Fruit fly (Drosophila melanogaster): ENCODE results near the gene HGTX.

Gene HGTX

dm6 chr3L:14569620-14570537 lies 29.5 kb downstream of the HGTX start (continued):
- no peak for TF ChIP-seq Xrp1 (GFP tag; IDR thresholded peaks at IDR 0.05)
- TF ChIP-seq Sox100B (GFP tag; optimal IDR thresholded peaks at IDR 0.05): peak; percentile 1
- no peak for TF ChIP-seq Nf-YA (GFP tag; IDR thresholded peaks at IDR 0.05)
- TF ChIP-seq Hey (tag; optimal IDR thresholded peaks at IDR 0.05): peak; percentile 97
- TF ChIP-seq lab (GFP tag; optimal IDR thresholded peaks at IDR 0.05): no peak
- no peak for TF ChIP-seq HHEX (GFP tag; optimal IDR thresholded peaks at IDR 0.05)
- TF ChIP-seq lola (GFP tag; optimal IDR thresholded peaks at IDR 0.05): no peak
- peak; percentile 2 for TF ChIP-seq nmo (GFP tag; optimal IDR thresholded peaks at IDR 0.05)
- TF ChIP-seq ranshi (GFP tag; IDR thresholded peaks at IDR 0.05): no peak
- TF ChIP-seq CG18262 (tag; optimal IDR thresholded peaks at IDR 0.05): peak; percentile 13
- TF ChIP-seq Dad (GFP tag; optimal IDR thresholded peaks at IDR 0.05): no peak
- no peak for TF ChIP-seq salm (tag; optimal IDR thresholded peaks at IDR 0.05)
- no peak for TF ChIP-seq Chrac-16 (GFP tag; optimal IDR thresholded peaks at IDR 0.05)
- no peak for TF ChIP-seq zf30C (GFP tag; optimal IDR thresholded peaks at IDR 0.05)
- TF ChIP-seq ttk (GFP tag; IDR thresholded peaks at IDR 0.05): 0 out of 2 replicates have a peak, but pooled peaks have one; percentile 17
- peak; percentile 30 for TF ChIP-seq dmrt99B (tag; optimal IDR thresholded peaks at IDR 0.05)
- no peak for TF ChIP-seq sens-2 (GFP tag; IDR thresholded peaks at IDR 0.05)
- no peak for TF ChIP-seq gcm (GFP tag; optimal IDR thresholded peaks at IDR 0.05)
- no peak for TF ChIP-seq kay (GFP tag; optimal IDR thresholded peaks at IDR 0.05)
- TF ChIP-seq sima (GFP tag; optimal IDR thresholded peaks at IDR 0.05): no peak
- TF ChIP-seq CG5953 (GFP tag; IDR thresholded peaks at IDR 0.05): no peak
- TF ChIP-seq Usf (GFP tag; optimal IDR thresholded peaks at IDR 0.05): no peak
- no peak for TF ChIP-seq CG6683 (GFP tag; optimal IDR thresholded peaks at IDR 0.05)
- TF ChIP-seq CG2199 (GFP tag; IDR thresholded peaks at IDR 0.05): no peak
- TF ChIP-seq Meics (GFP tag; optimal IDR thresholded peaks at IDR 0.05): no peak
- no peak for TF ChIP-seq grau (tag; optimal IDR thresholded peaks at IDR 0.05)
- no peak for TF ChIP-seq Hmr (GFP tag; optimal IDR thresholded peaks at IDR 0.05)
- TF ChIP-seq crol (GFP tag; IDR thresholded peaks at IDR 0.05): peak; percentile 62
- TF ChIP-seq CG15073 (GFP tag; optimal IDR thresholded peaks at IDR 0.05): no peak
- TF ChIP-seq eve (GFP tag; optimal IDR thresholded peaks at IDR 0.05): no peak
- peak; percentile 33 for TF ChIP-seq CG11504 (tag; optimal IDR thresholded peaks at IDR 0.05)
- no peak for TF ChIP-seq CG9215 (GFP tag; IDR thresholded peaks at IDR 0.05)
- peak; percentile 30 for TF ChIP-seq CG2712 (tag; optimal IDR thresholded peaks at IDR 0.05)
- no peak for TF ChIP-seq CG1647 (GFP tag; optimal IDR thresholded peaks at IDR 0.05)

- TF ChIP-seq grau (tag; optimal IDR thresholded peaks at IDR 0.05): no peak
- no peak for TF ChIP-seq kah (GFP tag; optimal IDR thresholded peaks at IDR 0.05)
- no peak for TF ChIP-seq CG4424 (GFP tag; optimal IDR thresholded peaks at IDR 0.05)
- TF ChIP-seq bcd (GFP tag; optimal IDR thresholded peaks at IDR 0.05): no peak
- TF ChIP-seq CG32532 (GFP tag; IDR thresholded peaks at IDR 0.05): no peak
- no peak for TF ChIP-seq phol (tag; optimal IDR thresholded peaks at IDR 0.05)
- TF ChIP-seq salm (tag; optimal IDR thresholded peaks at IDR 0.05): no peak
These were observed 32.2 kb downstream of the HGTX start, which contains the start of gene CG42758 for dm6 chr3L:14567140-14567539. Gene CG42758, plus strand, starts transcription at chr3L:14567440.
